Worm (Caenorhabditis elegans): ENCODE data around the gene sri-73.

DNA sequence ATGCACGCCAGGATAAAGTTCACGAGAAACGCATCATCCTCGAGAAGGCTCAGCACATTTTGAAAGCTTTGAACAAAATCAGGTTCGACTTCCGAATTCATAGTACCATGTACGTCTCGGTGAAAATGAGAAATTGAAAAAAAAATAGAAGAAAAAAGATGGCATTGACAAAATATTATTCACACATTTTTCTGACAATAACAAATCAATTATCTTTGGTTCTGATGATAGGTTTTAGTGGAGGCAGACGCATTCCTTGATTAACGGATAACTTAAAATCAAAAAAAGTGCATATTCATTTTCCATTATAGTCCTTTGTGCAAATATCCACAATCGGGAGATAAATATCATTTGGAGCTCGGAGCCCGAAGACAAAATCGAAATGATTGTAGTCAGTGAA lies 44.4 kb downstream of the sri-73 start, which contains the start of gene srw-107:
- TF ChIP-seq him-1 (tag; optimal IDR thresholded peaks at IDR 0.05): no peak
- TF ChIP-seq W03F9.2 (tag; optimal IDR thresholded peaks at IDR 0.05): no peak
- no peak for TF ChIP-seq dao-5 (tag; optimal IDR thresholded peaks at IDR 0.05)
